Worm (Caenorhabditis elegans) whole organism, late embryonic: Measurements from ENCODE around the gene vars-1.

Experiments
- K09A11.1 ChIP-seq: sonication (generic microtip); optimal IDR thresholded peaks from 2 replicates; lab custom pipeline; 2017; ENCODE audit warnings: antibody characterized with exemption, mild to moderate bottlenecking, missing genetic modification characterization, missing compliant biosample characterization; ENCODE audit not compliant: insufficient read depth
- T23F11.4 ChIP-seq: fragments of 200-800 bp; sonication (Bioruptor generic); optimal IDR thresholded peaks from 2 replicates; lab custom pipeline; 2018; ENCODE audit warnings: mild to moderate bottlenecking, missing genetic modification characterization, missing compliant biosample characterization
- dve-1 ChIP-seq: sonication (generic microtip); optimal IDR thresholded peaks from 2 replicates; lab custom pipeline; 2017; ENCODE audit warnings: antibody characterized with exemption, mild to moderate bottlenecking, missing genetic modification characterization, missing compliant biosample characterization
- ets-4 ChIP-seq: sonication (generic microtip); optimal IDR thresholded peaks from 2 replicates; lab custom pipeline; 2016; ENCODE audit warnings: missing genetic modification characterization, missing compliant biosample characterization
- hlh-30 ChIP-seq: sonication (generic microtip); optimal IDR thresholded peaks from 2 replicates; lab custom pipeline; 2017; ENCODE audit warnings: antibody characterized with exemption, missing genetic modification characterization, missing compliant biosample characterization; ENCODE audit not compliant: insufficient read depth
- nfya-1 ChIP-seq: sonication (generic microtip); optimal IDR thresholded peaks from 2 replicates; lab custom pipeline; 2017; ENCODE audit warnings: missing genetic modification characterization, mild to moderate bottlenecking, missing compliant biosample characterization, antibody characterized with exemption, moderate library complexity
- nhr-11 ChIP-seq: fragments of 150-350 bp; optimal IDR thresholded peaks from 2 replicates; lab custom pipeline; 2014; ENCODE audit warnings: missing biosample characterization, missing genetic modification characterization
- pha-4 ChIP-seq: fragments of 150-350 bp; optimal IDR thresholded peaks from 2 replicates; lab custom pipeline; 2018; ENCODE audit warnings: missing biosample characterization, missing genetic modification reagents, missing genetic modification characterization
- sdc-2 ChIP-seq: sonication (generic microtip); optimal IDR thresholded peaks from 2 replicates; lab custom pipeline; 2016; ENCODE audit warnings: missing genotype, missing genetic modification characterization, missing compliant biosample characterization
- tbx-2 ChIP-seq: sonication (generic microtip); optimal IDR thresholded peaks from 2 replicates; lab custom pipeline; 2016; ENCODE audit warnings: missing genetic modification characterization, missing compliant biosample characterization

ce11 chrV:8054130-8054529 lies 22.9 kb downstream of the vars-1 start, which contains the start of gene ZC513.2:
- TF ChIP-seq ets-4 (tag; lab: Kevin White, UChicago) (no peak), K09A11.1 (no peak), T23F11.4 (GFP tag; lab: Kevin White, UChicago) (no peak), nhr-11 (tag; lab: Kevin White, UChicago) (no peak), dve-1 (tag; lab: Kevin White, UChicago) (no peak), hlh-30 (no peak), sdc-2 (no peak), pha-4 (tag; lab: Kevin White, UChicago) (no peak), nfya-1 (no peak), tbx-2 (tag; lab: Kevin White, UChicago) (no peak)
